Worm (Caenorhabditis elegans) whole organism, L2 larva: ENCODE results near the gene C34F11.1.

Experiments
- C34F6.9 ChIP-seq: fragments of 150-350 bp; optimal IDR thresholded peaks from 2 replicates; lab custom pipeline; 2014; ENCODE audit warnings: missing biosample characterization, missing genetic modification characterization
- F13H6.1 ChIP-seq: sonication (generic microtip); optimal IDR thresholded peaks from 2 replicates; lab custom pipeline; 2016; ENCODE audit warnings: missing genetic modification characterization, missing compliant biosample characterization
- Y55F3AM.14 ChIP-seq: fragments of 200-800 bp; sonication (Bioruptor generic); optimal IDR thresholded peaks from 2 replicates; lab custom pipeline; 2018; ENCODE audit warnings: mild to moderate bottlenecking, missing genetic modification characterization, missing compliant biosample characterization
- ZK546.5 ChIP-seq: sonication (generic microtip); optimal IDR thresholded peaks from 2 replicates; lab custom pipeline; 2017; ENCODE audit warnings: missing biosample characterization, missing genetic modification characterization
- aly-2 ChIP-seq: fragments of 150-350 bp; optimal IDR thresholded peaks from 2 replicates; lab custom pipeline; 2014; ENCODE audit warnings: missing biosample characterization, missing genetic modification characterization
- blmp-1 ChIP-seq: sonication (generic microtip); optimal IDR thresholded peaks from 2 replicates; lab custom pipeline; 2017; ENCODE audit warnings: missing genetic modification characterization, mild to moderate bottlenecking, missing compliant biosample characterization, antibody characterized with exemption, moderate library complexity; ENCODE audit not compliant: insufficient read depth
- ceh-16 ChIP-seq: fragments of 150-350 bp; optimal IDR thresholded peaks from 2 replicates; lab custom pipeline; 2014; ENCODE audit warnings: missing biosample characterization, missing genetic modification characterization
- dmd-4 ChIP-seq: sonication (generic microtip); optimal IDR thresholded peaks from 2 replicates; lab custom pipeline; 2017; ENCODE audit warnings: missing biosample characterization, missing genetic modification characterization
- egl-27 ChIP-seq: sonication (generic microtip); optimal IDR thresholded peaks from 3 replicates; lab custom pipeline; 2017; ENCODE audit warnings: missing biosample characterization, missing genetic modification reagents, missing genetic modification characterization
- elt-1 ChIP-seq: fragments of 150-350 bp; optimal IDR thresholded peaks from 2 replicates; lab custom pipeline; 2014; ENCODE audit warnings: missing biosample characterization, missing genetic modification characterization
- fos-1 ChIP-seq: fragments of 150-350 bp; optimal IDR thresholded peaks from 2 replicates; lab custom pipeline; 2014; ENCODE audit warnings: missing biosample characterization, missing genetic modification characterization
- gmeb-1 ChIP-seq: fragments of 150-350 bp; optimal IDR thresholded peaks from 2 replicates; lab custom pipeline; 2014; ENCODE audit warnings: missing biosample characterization, missing genetic modification characterization
- lin-13 ChIP-seq: fragments of 150-350 bp; optimal IDR thresholded peaks from 2 replicates; lab custom pipeline; 2014; ENCODE audit warnings: missing biosample characterization, missing genetic modification reagents, missing genetic modification characterization
- lsy-2 ChIP-seq, 2 experiments: fragments of 150-350 bp in 1 of 2; sonication (generic microtip) in 1 of 2; optimal IDR thresholded peaks; 2 replicates each; lab custom pipeline; 2014 to 2017; ENCODE audit warnings: missing biosample characterization in 2 of 2, missing genetic modification characterization in 2 of 2
- mbf-1 ChIP-seq: sonication (generic microtip); optimal IDR thresholded peaks from 2 replicates; lab custom pipeline; 2017; ENCODE audit warnings: missing biosample characterization, missing genetic modification characterization
- mdl-1 ChIP-seq, 2 experiments: fragments of 150-350 bp in 1 of 2; sonication (generic microtip) in 1 of 2; optimal IDR thresholded peaks; 2 replicates each; lab custom pipeline; 2017; ENCODE audit warnings: missing biosample characterization in 2 of 2, missing genetic modification characterization in 2 of 2
- nhr-11 ChIP-seq: fragments of 150-350 bp; optimal IDR thresholded peaks from 2 replicates; lab custom pipeline; 2014; ENCODE audit warnings: missing biosample characterization, missing genetic modification characterization
- nhr-129 ChIP-seq: fragments of 150-350 bp; optimal IDR thresholded peaks from 2 replicates; lab custom pipeline; 2014; ENCODE audit warnings: missing biosample characterization, missing genetic modification characterization
- nhr-21 ChIP-seq: fragments of 150-350 bp; optimal IDR thresholded peaks from 2 replicates; lab custom pipeline; 2014; ENCODE audit warnings: missing biosample characterization, missing genetic modification characterization
- nhr-237 ChIP-seq: fragments of 150-350 bp; optimal IDR thresholded peaks from 2 replicates; lab custom pipeline; 2014; ENCODE audit warnings: missing biosample characterization, missing genetic modification characterization
- nhr-25 ChIP-seq: fragments of 150-350 bp; sonication (generic microtip); optimal IDR thresholded peaks from 3 replicates; lab custom pipeline; 2014; ENCODE audit warnings: missing biosample characterization, missing genetic modification characterization
- nhr-6 ChIP-seq: fragments of 150-350 bp; optimal IDR thresholded peaks from 2 replicates; lab custom pipeline; 2014; ENCODE audit warnings: missing biosample characterization, missing genetic modification characterization
- nhr-77 ChIP-seq: fragments of 150-350 bp; optimal IDR thresholded peaks from 2 replicates; lab custom pipeline; 2014; ENCODE audit warnings: missing biosample characterization, missing genetic modification characterization
- sem-4 ChIP-seq: fragments of 150-350 bp; optimal IDR thresholded peaks from 2 replicates; lab custom pipeline; 2014; ENCODE audit warnings: missing biosample characterization, missing genetic modification reagents, missing genetic modification characterization
- skn-1 ChIP-seq: sonication (generic microtip); optimal IDR thresholded peaks from 2 replicates; lab custom pipeline; 2017; ENCODE audit warnings: missing biosample characterization, missing genetic modification characterization
- sma-3 ChIP-seq: sonication (generic microtip); optimal IDR thresholded peaks from 2 replicates; lab custom pipeline; 2016; ENCODE audit warnings: missing genetic modification reagents, missing genetic modification characterization, missing compliant biosample characterization
- sma-9 ChIP-seq, 2 experiments: fragments of 150-350 bp in 1 of 2; sonication (generic microtip) in 1 of 2; optimal IDR thresholded peaks; 2 replicates each; lab custom pipeline; 2014 to 2016; ENCODE audit warnings: missing genetic modification characterization in 2 of 2, mild to moderate bottlenecking in 1 of 2, missing biosample characterization in 1 of 2, missing compliant biosample characterization in 1 of 2, missing genetic modification reagents in 1 of 2, moderate library complexity in 1 of 2
- snpc-4 ChIP-seq: fragments of 150-350 bp; optimal IDR thresholded peaks from 2 replicates; lab custom pipeline; 2014; ENCODE audit warnings: missing biosample characterization, missing genetic modification characterization
- unc-62 ChIP-seq: fragments of 150-350 bp; optimal IDR thresholded peaks from 2 replicates; lab custom pipeline; 2014; ENCODE audit warnings: missing biosample characterization, missing genetic modification reagents, missing genetic modification characterization
- zag-1 ChIP-seq: fragments of 150-350 bp; optimal IDR thresholded peaks from 2 replicates; lab custom pipeline; 2014; ENCODE audit warnings: missing biosample characterization, missing genetic modification characterization
- ztf-1 ChIP-seq: fragments of 200-800 bp; sonication (Bioruptor generic); conservative IDR thresholded peaks from 2 replicates; pipeline ENCODE4 v1.3.6; 2022; ENCODE audit warnings: missing genetic modification characterization, missing compliant biosample characterization
- ztf-4 ChIP-seq: fragments of 150-350 bp; optimal IDR thresholded peaks from 2 replicates; lab custom pipeline; 2014; ENCODE audit warnings: missing biosample characterization, missing genetic modification characterization

C34F11.1 gene

ce11 chrII:5182451-5182850, 30.3 kb upstream of the C34F11.1 start:
- TF ChIP-seq Y55F3AM.14 (GFP tag; lab: Kevin White, UChicago), result no peak
- TF ChIP-seq lsy-2 (tag; optimal IDR thresholded peaks at IDR 0.05; lab: Kevin White, UChicago), result peak in 1 of 2 experiments; percentile 74
- peak in 1 of 2 experiments; percentile 45 for TF ChIP-seq mdl-1 (tag; optimal IDR thresholded peaks at IDR 0.05; lab: Kevin White, UChicago)
- TF ChIP-seq sem-4, result peak; percentile 44
- peak; percentile 47 for TF ChIP-seq sma-3 (GFP tag; lab: Kevin White, UChicago)
- TF ChIP-seq F13H6.1 (tag; lab: Kevin White, UChicago), result peak; percentile 70
- peak; percentile 76 for TF ChIP-seq fos-1 (tag; lab: Kevin White, UChicago)
- TF ChIP-seq unc-62 (GFP tag; lab: Kevin White, UChicago), result no peak
- peak; percentile 56 for TF ChIP-seq nhr-25 (tag; lab: Kevin White, UChicago)
- TF ChIP-seq sma-9 (GFP tag; optimal IDR thresholded peaks at IDR 0.05; lab: Kevin White, UChicago), result peak; percentile 81
- TF ChIP-seq sma-9 (tag; optimal IDR thresholded peaks at IDR 0.05; lab: Kevin White, UChicago), result no peak
- TF ChIP-seq ZK546.5 (tag; lab: Kevin White, UChicago), result no peak
- TF ChIP-seq ceh-16 (tag; lab: Kevin White, UChicago), result no peak
- TF ChIP-seq nhr-21, result peak; percentile 62
- TF ChIP-seq zag-1 (tag; lab: Kevin White, UChicago), result peak; percentile 41
- no peak for TF ChIP-seq elt-1 (tag; lab: Kevin White, UChicago)
- peak; percentile 44 for TF ChIP-seq lin-13 (GFP tag; lab: Kevin White, UChicago)
- peak; percentile 67 for TF ChIP-seq C34F6.9 (tag; lab: Kevin White, UChicago)
- TF ChIP-seq gmeb-1, result peak; percentile 66
- peak; percentile 88 for TF ChIP-seq nhr-129
- TF ChIP-seq nhr-11 (tag; lab: Kevin White, UChicago), result no peak
- TF ChIP-seq blmp-1, result peak; percentile 81
- no peak for TF ChIP-seq skn-1 (tag; lab: Kevin White, UChicago)

ce11 chrII:5183207-5183606, 29.6 kb upstream of the C34F11.1 start:
- peak in 1 of 2 experiments; percentile 38 for TF ChIP-seq lsy-2 (tag; optimal IDR thresholded peaks at IDR 0.05; lab: Kevin White, UChicago)
- TF ChIP-seq nhr-25 (tag; lab: Kevin White, UChicago), result peak; percentile 40
- TF ChIP-seq snpc-4 (tag; lab: Kevin White, UChicago), result no peak
- no peak for TF ChIP-seq ztf-1 (GFP tag; lab: Robert Waterston, UW)
- TF ChIP-seq mbf-1 (tag; lab: Kevin White, UChicago), result no peak

- TF ChIP-seq ztf-4 (tag; lab: Kevin White, UChicago) (no peak), nhr-237 (tag; lab: Kevin White, UChicago) (no peak), fos-1 (tag; lab: Kevin White, UChicago) (peak; percentile 68), sma-9 (GFP tag; optimal IDR thresholded peaks at IDR 0.05; lab: Kevin White, UChicago) (peak; percentile 51), sma-9 (tag; optimal IDR thresholded peaks at IDR 0.05; lab: Kevin White, UChicago) (no peak), F13H6.1 (tag; lab: Kevin White, UChicago) (peak; percentile 2)
Measured at ce11 chrII:5184661-5185545, 27.9 kb upstream of the C34F11.1 start.

ce11 chrII:5185955-5186539, 26.7 kb upstream of the C34F11.1 start:
- TF ChIP-seq sma-9 (GFP tag; optimal IDR thresholded peaks at IDR 0.05; lab: Kevin White, UChicago) (peak; percentile 14), sma-9 (tag; optimal IDR thresholded peaks at IDR 0.05; lab: Kevin White, UChicago) (no peak), snpc-4 (tag; lab: Kevin White, UChicago) (no peak), mdl-1 (tag; optimal IDR thresholded peaks at IDR 0.05; lab: Kevin White, UChicago) (no peak), nhr-129 (no peak), F13H6.1 (tag; lab: Kevin White, UChicago) (peak; percentile 25), fos-1 (tag; lab: Kevin White, UChicago) (peak; percentile 59), egl-27 (peak; percentile 15), dmd-4 (tag; lab: Kevin White, UChicago) (no peak)
- TF ChIP-seq, all 48 proteins: peak for 4

- TF ChIP-seq aly-2 (tag; lab: Kevin White, UChicago), result no peak
- TF ChIP-seq blmp-1, result no peak
- no peak for TF ChIP-seq dmd-4 (tag; lab: Kevin White, UChicago)
- TF ChIP-seq nhr-6 (tag; lab: Kevin White, UChicago), result no peak
- TF ChIP-seq sma-9 (GFP tag; optimal IDR thresholded peaks at IDR 0.05; lab: Kevin White, UChicago), result peak; percentile 29
- no peak for TF ChIP-seq sma-9 (tag; optimal IDR thresholded peaks at IDR 0.05; lab: Kevin White, UChicago)
- peak; percentile 63 for TF ChIP-seq fos-1 (tag; lab: Kevin White, UChicago)
- no peak for TF ChIP-seq nhr-77
- no peak for TF ChIP-seq skn-1 (tag; lab: Kevin White, UChicago)
- TF ChIP-seq nhr-11 (tag; lab: Kevin White, UChicago), result no peak
Measured at ce11 chrII:5186870-5187269, 25.9 kb upstream of the C34F11.1 start.
